Fruit fly (Drosophila melanogaster) whole organism, embryonic: ENCODE results near the gene Sirt4.

Experiments
- CG10321 ChIP-seq: fragments of 200-800 bp; sonication (Bioruptor generic); IDR thresholded peaks from 2 replicates; pipeline ENCODE4 v1.3.6; 2022; ENCODE audit warnings: missing biosample characterization, missing genetic modification characterization
- CG11085 ChIP-seq: fragments of 200-800 bp; sonication (Bioruptor generic); IDR thresholded peaks from 2 replicates; pipeline ENCODE4 v1.3.6; 2022; ENCODE audit warnings: missing biosample characterization, missing genetic modification characterization
- CG11456 ChIP-seq: fragments of 200-800 bp; sonication (Bioruptor generic); IDR thresholded peaks from 3 replicates; pipeline ENCODE4 v1.3.6; 2022; ENCODE audit warnings: missing biosample characterization, missing genetic modification characterization
- CG12104 ChIP-seq: fragments of 200-800 bp; sonication (Bioruptor generic); optimal IDR thresholded peaks from 3 replicates; lab custom pipeline; 2016; ENCODE audit warnings: missing biosample characterization, missing genetic modification characterization
- CG12391 ChIP-seq: fragments of 200-800 bp; sonication (Bioruptor generic); optimal IDR thresholded peaks from 3 replicates; lab custom pipeline; 2018; ENCODE audit warnings: missing biosample characterization, mild to moderate bottlenecking, missing genetic modification characterization, moderate library complexity
- CG14441 ChIP-seq: fragments of 200-800 bp; sonication (Bioruptor generic); IDR thresholded peaks from 2 replicates; pipeline ENCODE4 v1.3.6; 2022; ENCODE audit warnings: missing biosample characterization, missing genetic modification characterization
- CG14667 ChIP-seq: fragments of 200-800 bp; sonication (Bioruptor generic); IDR thresholded peaks from 2 replicates; pipeline ENCODE4 v1.3.6; 2022; ENCODE audit warnings: missing biosample characterization, missing genetic modification characterization
- CG14860 ChIP-seq: fragments of 200-800 bp; sonication (Bioruptor generic); IDR thresholded peaks from 3 replicates; pipeline ENCODE4 v1.3.6; 2022; ENCODE audit warnings: missing biosample characterization, missing genetic modification characterization; ENCODE audit not compliant: partially characterized antibody
- CG17912 ChIP-seq: fragments of 200-800 bp; sonication (Bioruptor generic); optimal IDR thresholded peaks from 2 replicates; lab custom pipeline; 2018; ENCODE audit warnings: missing biosample characterization, mild to moderate bottlenecking, missing genetic modification characterization
- CG1832 ChIP-seq: fragments of 200-800 bp; sonication (Bioruptor generic); optimal IDR thresholded peaks from 2 replicates; lab custom pipeline; 2017; ENCODE audit warnings: missing biosample characterization, mild to moderate bottlenecking, missing genetic modification characterization, inconsistent platforms
- CG2202 ChIP-seq: fragments of 200-800 bp; sonication (Bioruptor generic); optimal IDR thresholded peaks from 2 replicates; lab custom pipeline; 2018; ENCODE audit warnings: missing biosample characterization, mild to moderate bottlenecking, missing genetic modification characterization
- CG3847 ChIP-seq: fragments of 200-800 bp; sonication (Bioruptor generic); IDR thresholded peaks from 2 replicates; pipeline ENCODE4 v1.3.6; 2022; ENCODE audit warnings: missing biosample characterization, missing genetic modification characterization
- CG4707 ChIP-seq: fragments of 200-800 bp; sonication (Bioruptor generic); optimal IDR thresholded peaks from 2 replicates; lab custom pipeline; 2018; ENCODE audit warnings: missing biosample characterization, mild to moderate bottlenecking, missing genetic modification characterization, moderate library complexity
- CG6175 ChIP-seq: fragments of 200-800 bp; sonication (Bioruptor generic); IDR thresholded peaks from 3 replicates; pipeline ENCODE4 v1.3.6; 2022; ENCODE audit warnings: missing biosample characterization, missing genetic modification characterization
- CG6272 ChIP-seq: fragments of 200-800 bp; sonication (Bioruptor generic); IDR thresholded peaks from 2 replicates; pipeline ENCODE4 v1.3.6; 2022; ENCODE audit warnings: missing biosample characterization, missing genetic modification characterization
- CG6654 ChIP-seq: fragments of 200-800 bp; sonication (Bioruptor generic); optimal IDR thresholded peaks from 2 replicates; lab custom pipeline; 2017; ENCODE audit warnings: missing biosample characterization, mild to moderate bottlenecking, missing genetic modification characterization
- CG7786 ChIP-seq: fragments of 200-800 bp; sonication (Bioruptor generic); optimal IDR thresholded peaks from 2 replicates; lab custom pipeline; 2016; ENCODE audit warnings: missing biosample characterization, missing genetic modification characterization
- CG7987 ChIP-seq: fragments of 200-800 bp; sonication (Bioruptor generic); optimal IDR thresholded peaks from 2 replicates; lab custom pipeline; 2018; ENCODE audit warnings: missing biosample characterization, mild to moderate bottlenecking, missing genetic modification characterization, moderate library complexity
- CG8478 ChIP-seq: fragments of >200 bp; optimal IDR thresholded peaks from 2 replicates; lab custom pipeline; 2018
- CG9727 ChIP-seq: fragments of 200-800 bp; sonication (Bioruptor generic); optimal IDR thresholded peaks from 3 replicates; lab custom pipeline; 2017; ENCODE audit warnings: missing biosample characterization, mild to moderate bottlenecking, missing genetic modification characterization
- D19A ChIP-seq: fragments of 200-800 bp; optimal IDR thresholded peaks from 3 replicates; lab custom pipeline; 2019; ENCODE audit warnings: missing biosample characterization, mild to moderate bottlenecking, missing genetic modification characterization, moderate library complexity
- D19B ChIP-seq: fragments of 200-800 bp; sonication (Bioruptor generic); optimal IDR thresholded peaks from 2 replicates; lab custom pipeline; 2017; ENCODE audit warnings: missing biosample characterization, mild to moderate bottlenecking, missing genetic modification characterization
- Dll ChIP-seq: fragments of 200-800 bp; sonication (Bioruptor generic); IDR thresholded peaks from 4 replicates; pipeline ENCODE4 v1.3.6; 2022; ENCODE audit warnings: missing biosample characterization, missing genetic modification characterization; ENCODE audit not compliant: partially characterized antibody
- Drgx ChIP-seq: fragments of 200-800 bp; sonication (Bioruptor generic); IDR thresholded peaks from 2 replicates; pipeline ENCODE4 v1.3.6; 2022; ENCODE audit warnings: missing biosample characterization, missing genetic modification characterization
- Fer2 ChIP-seq: fragments of 200-800 bp; sonication (Bioruptor generic); optimal IDR thresholded peaks from 2 replicates; lab custom pipeline; 2018; ENCODE audit warnings: missing biosample characterization, mild to moderate bottlenecking, missing genetic modification characterization, moderate library complexity
- Gug ChIP-seq: fragments of 200-800 bp; sonication (Bioruptor generic); IDR thresholded peaks from 4 replicates; pipeline ENCODE4 v1.3.6; 2022; ENCODE audit warnings: missing biosample characterization, missing genetic modification characterization
- Hmr ChIP-seq: fragments of 200-800 bp; sonication (Bioruptor generic); optimal IDR thresholded peaks from 3 replicates; lab custom pipeline; 2017; ENCODE audit warnings: mild to moderate bottlenecking, missing biosample characterization, missing genetic modification reagents, missing genetic modification characterization
- MTF-1 ChIP-seq: fragments of 200-800 bp; sonication (Bioruptor generic); optimal IDR thresholded peaks from 2 replicates; lab custom pipeline; 2018; ENCODE audit warnings: missing biosample characterization, mild to moderate bottlenecking, missing genetic modification characterization, borderline replicate concordance
- Mes4 ChIP-seq: fragments of 200-800 bp; sonication (Bioruptor generic); optimal IDR thresholded peaks from 2 replicates; lab custom pipeline; 2016; ENCODE audit warnings: missing biosample characterization, missing genetic modification characterization
- NC2β ChIP-seq: fragments of 200-800 bp; sonication (Bioruptor generic); optimal IDR thresholded peaks from 2 replicates; lab custom pipeline; 2016; ENCODE audit warnings: missing biosample characterization, missing genetic modification characterization
- Oli ChIP-seq: fragments of 200-800 bp; sonication (Bioruptor generic); optimal IDR thresholded peaks from 2 replicates; lab custom pipeline; 2018; ENCODE audit warnings: missing biosample characterization, mild to moderate bottlenecking, missing genetic modification characterization, moderate library complexity
- Sox100B ChIP-seq: fragments of 200-800 bp; sonication (Bioruptor generic); optimal IDR thresholded peaks from 3 replicates; lab custom pipeline; 2018; ENCODE audit warnings: missing biosample characterization, mild to moderate bottlenecking, missing genetic modification characterization
- TFAM ChIP-seq: fragments of 200-800 bp; sonication (Bioruptor generic); optimal IDR thresholded peaks from 2 replicates; lab custom pipeline; 2017; ENCODE audit warnings: missing biosample characterization, missing genetic modification characterization, inconsistent platforms
- amos ChIP-seq: fragments of 200-800 bp; sonication (Bioruptor generic); IDR thresholded peaks from 2 replicates; pipeline ENCODE4 v1.3.6; 2022; ENCODE audit warnings: missing biosample characterization, missing genetic modification characterization; ENCODE audit not compliant: partially characterized antibody
- bbx ChIP-seq: fragments of 200-800 bp; sonication (Bioruptor generic); IDR thresholded peaks from 2 replicates; pipeline ENCODE4 v1.3.6; 2022; ENCODE audit warnings: missing biosample characterization, missing genetic modification characterization; ENCODE audit not compliant: partially characterized antibody
- cato ChIP-seq: fragments of 200-800 bp; sonication (Bioruptor generic); optimal IDR thresholded peaks from 2 replicates; lab custom pipeline; 2016; ENCODE audit warnings: missing biosample characterization, missing genetic modification characterization, borderline replicate concordance
- chif ChIP-seq, 2 experiments: fragments of 200-800 bp; sonication (Bioruptor generic); optimal IDR thresholded peaks; 3 replicates each; lab custom pipeline; 2016; ENCODE audit warnings: missing biosample characterization in 2 of 2, missing genetic modification characterization in 2 of 2
- disco-r ChIP-seq: fragments of 200-800 bp; sonication (Bioruptor generic); optimal IDR thresholded peaks from 2 replicates; lab custom pipeline; 2016; ENCODE audit warnings: missing biosample characterization, missing genetic modification characterization
- ftz-f1 ChIP-seq: fragments of 200-800 bp; sonication (Bioruptor generic); optimal IDR thresholded peaks from 2 replicates; lab custom pipeline; 2016; ENCODE audit warnings: missing biosample characterization, missing genetic modification characterization
- fu2 ChIP-seq: fragments of 200-800 bp; sonication (Bioruptor generic); optimal IDR thresholded peaks from 2 replicates; lab custom pipeline; 2016; ENCODE audit warnings: missing biosample characterization, missing genetic modification characterization
- gsb-n ChIP-seq: fragments of 200-800 bp; sonication (Bioruptor generic); optimal IDR thresholded peaks from 3 replicates; lab custom pipeline; 2018; ENCODE audit warnings: missing biosample characterization, mild to moderate bottlenecking, missing genetic modification characterization
- hkb ChIP-seq, 2 experiments: fragments of 200-800 bp in 1 of 2; fragments of >200 bp in 1 of 2; sonication (Bioruptor generic) in 1 of 2; IDR thresholded peaks in 1 of 2; optimal IDR thresholded peaks in 1 of 2; 2 replicates each; pipeline versions ENCODE4 v1.3.6 to Lab custom; 2017 to 2022; ENCODE audit warnings: missing biosample characterization in 1 of 2, missing genetic modification characterization in 1 of 2
- kay ChIP-seq: fragments of 200-800 bp; sonication (Bioruptor generic); optimal IDR thresholded peaks from 2 replicates; lab custom pipeline; 2016; ENCODE audit warnings: missing biosample characterization, missing genetic modification characterization
- repo ChIP-seq: fragments of 200-800 bp; sonication (Bioruptor generic); optimal IDR thresholded peaks from 2 replicates; lab custom pipeline; 2016; ENCODE audit warnings: missing biosample characterization, missing genetic modification characterization
- schlank ChIP-seq: fragments of 200-800 bp; sonication (Bioruptor generic); optimal IDR thresholded peaks from 2 replicates; lab custom pipeline; 2018; ENCODE audit warnings: missing biosample characterization, mild to moderate bottlenecking, missing genetic modification characterization
- slbo ChIP-seq: fragments of 200-800 bp; sonication (Bioruptor generic); IDR thresholded peaks from 2 replicates; pipeline ENCODE4 v1.3.6; 2022; ENCODE audit warnings: missing biosample characterization, missing genetic modification characterization
- sob ChIP-seq: fragments of 200-800 bp; sonication (Bioruptor generic); IDR thresholded peaks from 2 replicates; pipeline ENCODE4 v1.3.6; 2022; ENCODE audit warnings: missing biosample characterization, missing genetic modification characterization
- sug ChIP-seq: fragments of 200-800 bp; optimal IDR thresholded peaks from 2 replicates; lab custom pipeline; 2019; ENCODE audit warnings: missing biosample characterization, mild to moderate bottlenecking, missing genetic modification characterization, moderate library complexity
- trem ChIP-seq: fragments of 200-800 bp; optimal IDR thresholded peaks from 3 replicates; lab custom pipeline; 2019; ENCODE audit warnings: missing biosample characterization, mild to moderate bottlenecking, missing genetic modification characterization, moderate library complexity
- trh ChIP-seq: fragments of 200-800 bp; sonication (Bioruptor generic); optimal IDR thresholded peaks from 2 replicates; lab custom pipeline; 2016; ENCODE audit warnings: missing biosample characterization, missing genetic modification characterization
- wek ChIP-seq: fragments of 200-800 bp; sonication (Bioruptor generic); optimal IDR thresholded peaks from 3 replicates; lab custom pipeline; 2018; ENCODE audit warnings: missing biosample characterization, mild to moderate bottlenecking, missing genetic modification characterization, moderate library complexity

Sirt4 gene

DNA sequence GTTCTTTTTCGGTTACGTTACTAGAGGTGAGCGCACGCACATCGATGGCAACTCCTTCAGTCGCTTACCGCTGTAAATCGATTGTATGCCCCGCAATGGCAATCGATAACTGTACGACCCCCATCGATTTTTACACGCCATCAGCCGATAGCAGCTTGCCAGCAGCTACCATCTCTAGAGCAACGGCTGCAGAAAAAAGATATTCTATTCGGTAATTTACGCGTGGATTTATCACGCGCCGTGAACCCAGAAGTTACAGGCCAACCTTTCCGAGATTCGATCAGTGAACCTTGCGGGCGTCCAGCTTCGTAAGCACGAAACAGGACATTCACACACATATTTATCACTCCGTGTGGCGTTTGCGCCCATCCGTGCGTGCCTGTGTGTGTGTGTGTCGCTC is at the start of gene Sirt4, which contains the start of gene CG4119 (continued):
- TF ChIP-seq CG11085 (GFP tag; lab: Robert Waterston, UW) = no peak
- peak; percentile 63 for TF ChIP-seq sug (tag; lab: Kevin White, UChicago)
- no peak for TF ChIP-seq CG1832 (GFP tag; lab: Kevin White, UChicago)
- TF ChIP-seq TFAM (GFP tag; lab: Kevin White, UChicago) = no peak
- TF ChIP-seq D19B (GFP tag; lab: Kevin White, UChicago) = no peak
- no peak for TF ChIP-seq CG14667 (GFP tag; lab: Robert Waterston, UW)
- peak; percentile 98 for TF ChIP-seq amos (GFP tag; lab: Robert Waterston, UW)
- TF ChIP-seq Hmr (GFP tag; lab: Kevin White, UChicago) = peak; percentile 40
- TF ChIP-seq CG11456 (GFP tag; lab: Robert Waterston, UW) = peak; percentile 65; the same call in 1 of the 3 replicates
- peak; percentile 9 for TF ChIP-seq CG9727 (GFP tag; lab: Kevin White, UChicago)
- TF ChIP-seq ftz-f1 (GFP tag; lab: Kevin White, UChicago) = no peak
- TF ChIP-seq cato (GFP tag; lab: Kevin White, UChicago) = no peak
- no peak for TF ChIP-seq Oli
- TF ChIP-seq sob (GFP tag; lab: Robert Waterston, UW) = peak; percentile 57; the same call in 1 of the 2 replicates
- TF ChIP-seq Mes4 = no peak
- TF ChIP-seq trem (tag; lab: Kevin White, UChicago) = peak; percentile 56
- peak; percentile 94 for TF ChIP-seq CG14860 (GFP tag; lab: Robert Waterston, UW)
- no peak for TF ChIP-seq CG14441 (GFP tag; lab: Robert Waterston, UW)
- no peak for TF ChIP-seq CG17912 (GFP tag; lab: Kevin White, UChicago)
- TF ChIP-seq CG2202 (tag; lab: Kevin White, UChicago) = no peak
- TF ChIP-seq fu2 (GFP tag; lab: Kevin White, UChicago) = peak; percentile 21
- TF ChIP-seq CG6272 (GFP tag; lab: Robert Waterston, UW) = peak; percentile 59; the same call in 1 of the 2 replicates
- TF ChIP-seq disco-r (GFP tag; lab: Kevin White, UChicago) = no peak
- TF ChIP-seq MTF-1 (GFP tag; lab: Kevin White, UChicago) = no peak
- TF ChIP-seq NC2β (GFP tag; lab: Kevin White, UChicago) = peak; percentile 62
- TF ChIP-seq CG7987 (GFP tag; lab: Kevin White, UChicago) = peak; percentile 11
- TF ChIP-seq bbx (GFP tag; lab: Robert Waterston, UW) = peak; percentile 98
- TF ChIP-seq Drgx (GFP tag; lab: Robert Waterston, UW) = no peak
- no peak for TF ChIP-seq schlank
- peak; percentile 19 for TF ChIP-seq CG7786 (GFP tag; lab: Kevin White, UChicago)
- TF ChIP-seq CG12391 (tag; lab: Kevin White, UChicago) = peak; percentile 40
- no peak for TF ChIP-seq CG12104 (GFP tag; lab: Kevin White, UChicago)
- no peak for TF ChIP-seq CG10321
- TF ChIP-seq D19A (tag; lab: Kevin White, UChicago) = no peak
- no peak for TF ChIP-seq chif (GFP tag; optimal IDR thresholded peaks at IDR 0.05; lab: Kevin White, UChicago)
- TF ChIP-seq wek = no peak
- no peak for TF ChIP-seq hkb (optimal IDR thresholded peaks at IDR 0.05; lab: Kevin White, UChicago)
- TF ChIP-seq hkb (GFP tag; IDR thresholded peaks at IDR 0.05; lab: Robert Waterston, UW) = no peak
- TF ChIP-seq trh (GFP tag; lab: Kevin White, UChicago) = no peak
- TF ChIP-seq repo = no peak
- peak; percentile 90 for TF ChIP-seq Dll
- TF ChIP-seq CG3847 (GFP tag; lab: Robert Waterston, UW) = peak; percentile 48
- no peak for TF ChIP-seq CG4707
- no peak for TF ChIP-seq gsb-n (tag; lab: Kevin White, UChicago)
- no peak for TF ChIP-seq Fer2 (tag; lab: Kevin White, UChicago)
- TF ChIP-seq Gug (GFP tag; lab: Robert Waterston, UW) = peak; percentile 37; the same call in 1 of the 4 replicates
- no peak for TF ChIP-seq kay
- peak; percentile 30 for TF ChIP-seq CG8478
- TF ChIP-seq Sox100B = no peak
- TF ChIP-seq slbo (GFP tag; lab: Robert Waterston, UW) = peak; percentile 54; the same call in 1 of the 2 replicates
- no peak for TF ChIP-seq CG6175 (GFP tag; lab: Robert Waterston, UW)
- no peak for TF ChIP-seq CG6654 (GFP tag; lab: Kevin White, UChicago)
